Worm (Caenorhabditis elegans): ENCODE results near the gene epac-1.

Gene epac-1

ce11 chrIII:10238448-10239154 is 49.6 kb downstream of the epac-1 start, which contains the start of gene Y70G10A.3:
Y70G10A.3 (plus strand) TSS chrIII:10239104.
- no peak for TF ChIP-seq madf-2 (tag; optimal IDR thresholded peaks at IDR 0.05)
- TF ChIP-seq F13H6.1 (tag; optimal IDR thresholded peaks at IDR 0.05), result no peak
- no peak for TF ChIP-seq syd-9 (tag; optimal IDR thresholded peaks at IDR 0.05)
- TF ChIP-seq sox-4 (tag; optimal IDR thresholded peaks at IDR 0.05), result no peak
- TF ChIP-seq hlh-13 (GFP tag; optimal IDR thresholded peaks at IDR 0.05), result no peak
- no peak for TF ChIP-seq hlh-6 (tag; optimal IDR thresholded peaks at IDR 0.05)
- no peak for TF ChIP-seq hlh-8 (tag; optimal IDR thresholded peaks at IDR 0.05)
- no peak for TF ChIP-seq ceh-19 (GFP tag; optimal IDR thresholded peaks at IDR 0.05)
- TF ChIP-seq odd-2 (tag; optimal IDR thresholded peaks at IDR 0.05), result no peak
- no peak for TF ChIP-seq ahr-1 (tag; optimal IDR thresholded peaks at IDR 0.05)
- TF ChIP-seq nfya-1 (tag; optimal IDR thresholded peaks at IDR 0.05), result no peak
- no peak for TF ChIP-seq unc-86 (tag; optimal IDR thresholded peaks at IDR 0.05)
- no peak for TF ChIP-seq nhr-232 (tag; optimal IDR thresholded peaks at IDR 0.05)
- no peak for TF ChIP-seq ceh-30 (tag; optimal IDR thresholded peaks at IDR 0.05)

ce11 chrIII:10240073-10240472 is 51.1 kb downstream of the epac-1 start:
- no peak for TF ChIP-seq fax-1 (tag; optimal IDR thresholded peaks at IDR 0.05)
- no peak for TF ChIP-seq ama-1 (optimal IDR thresholded peaks at IDR 0.05)
- TF ChIP-seq dmd-4 (tag; optimal IDR thresholded peaks at IDR 0.05; ENCODE audit: borderline replicate concordance), result no peak
- TF ChIP-seq ceh-34 (tag; optimal IDR thresholded peaks at IDR 0.05), result no peak
- TF ChIP-seq ceh-45 (GFP tag; IDR thresholded peaks at IDR 0.05), result no peak
- TF ChIP-seq madf-2 (tag; optimal IDR thresholded peaks at IDR 0.05), result no peak
- no peak for TF ChIP-seq T23F11.4 (GFP tag; optimal IDR thresholded peaks at IDR 0.05)
- TF ChIP-seq ceh-18 (tag; optimal IDR thresholded peaks at IDR 0.05), result no peak
- TF ChIP-seq ets-4 (tag; optimal IDR thresholded peaks at IDR 0.05), result no peak
- TF ChIP-seq ceh-2 (tag; optimal IDR thresholded peaks at IDR 0.05), result no peak
- no peak for TF ChIP-seq pha-2 (tag; optimal IDR thresholded peaks at IDR 0.05)
- no peak for TF ChIP-seq ceh-6 (GFP tag; optimal IDR thresholded peaks at IDR 0.05)
- no peak for TF ChIP-seq hlh-8 (tag; optimal IDR thresholded peaks at IDR 0.05)
- no peak for TF ChIP-seq ceh-9 (tag; optimal IDR thresholded peaks at IDR 0.05)
- no peak for TF ChIP-seq gmeb-2 (tag; optimal IDR thresholded peaks at IDR 0.05)
- TF ChIP-seq rnt-1 (tag; optimal IDR thresholded peaks at IDR 0.05), result no peak
- no peak for TF ChIP-seq ahr-1 (tag; optimal IDR thresholded peaks at IDR 0.05)
- no peak for TF ChIP-seq ref-2 (tag; optimal IDR thresholded peaks at IDR 0.05)
- TF ChIP-seq Y22D7AL.16 (tag; optimal IDR thresholded peaks at IDR 0.05), result no peak

ce11 chrIII:10241332-10241829 is 52.4 kb downstream of the epac-1 start:
- TF ChIP-seq tbx-7 (tag; optimal IDR thresholded peaks at IDR 0.05), result no peak
- TF ChIP-seq F13H6.1 (tag; optimal IDR thresholded peaks at IDR 0.05), result no peak
- TF ChIP-seq ama-1 (optimal IDR thresholded peaks at IDR 0.05), result no peak
- TF ChIP-seq npax-4 (tag; optimal IDR thresholded peaks at IDR 0.05), result no peak

ce11 chrIII:10244013-10244412 is 55.0 kb downstream of the epac-1 start:
- no peak for TF ChIP-seq ceh-24 (tag; optimal IDR thresholded peaks at IDR 0.05)
- no peak for TF ChIP-seq pros-1 (tag; optimal IDR thresholded peaks at IDR 0.05)
- no peak for TF ChIP-seq ahr-1 (tag; optimal IDR thresholded peaks at IDR 0.05)
- no peak for TF ChIP-seq ttx-3 (tag; optimal IDR thresholded peaks at IDR 0.05)
- TF ChIP-seq pha-2 (tag; optimal IDR thresholded peaks at IDR 0.05), result no peak
- TF ChIP-seq tbx-2 (tag; optimal IDR thresholded peaks at IDR 0.05), result no peak

Data from whole organism, late embryonic.